Worm (Caenorhabditis elegans): Measurements from ENCODE around the gene grd-11.

- TF ChIP-seq Y95B8A.8 (GFP tag; IDR thresholded peaks at IDR 0.05) (no peak), ama-1 (optimal IDR thresholded peaks at IDR 0.05) (no peak), ama-1 (GFP tag; optimal IDR thresholded peaks at IDR 0.05) (no peak), aptf-2 (GFP tag; conservative IDR thresholded peaks at IDR 0.05) (no peak), egl-18 (GFP tag; IDR thresholded peaks at IDR 0.05) (no peak), madf-3 (GFP tag; IDR thresholded peaks at IDR 0.05) (no peak), bed-2 (GFP tag; IDR thresholded peaks at IDR 0.05) (no peak), akir-1 (GFP tag; optimal IDR thresholded peaks at IDR 0.05) (no peak), unc-130 (GFP tag; optimal IDR thresholded peaks at IDR 0.05) (no peak)
Observed at ce11 chrV:20374484-20374883, 17.9 kb downstream of the grd-11 start.

Data from whole organism, young adult.